Fruit fly (Drosophila melanogaster): Measurements from ENCODE around the gene CG17601.

DNA sequence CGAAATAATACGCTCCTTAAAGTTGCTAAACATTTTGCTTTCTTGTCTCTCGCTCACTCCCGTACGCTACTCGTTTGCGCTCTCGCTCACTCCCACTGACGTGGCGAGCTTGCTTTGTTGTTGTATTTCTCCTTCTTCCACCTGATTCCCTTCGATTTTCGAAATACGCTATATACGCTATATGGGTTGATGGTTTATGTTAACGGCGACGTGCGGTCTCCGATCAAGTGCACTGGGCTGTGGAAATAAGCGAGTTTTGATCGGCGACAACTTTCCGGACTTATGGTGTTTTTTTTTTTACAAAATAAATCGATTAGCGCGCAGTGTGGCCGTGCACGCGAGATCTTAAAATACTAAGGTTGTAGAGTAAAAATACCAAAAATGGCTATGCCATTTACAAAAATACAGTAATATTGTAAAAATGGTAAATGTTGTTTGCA, 6.8 kb upstream of the CG17601 start, which contains the start of gene CG17598:
- no peak for TF ChIP-seq h (optimal IDR thresholded peaks at IDR 0.05)
- TF ChIP-seq psq (optimal IDR thresholded peaks at IDR 0.05): no peak
- TF ChIP-seq insv (optimal IDR thresholded peaks at IDR 0.05): no peak
- no peak for TF ChIP-seq Myc (optimal IDR thresholded peaks at IDR 0.05)

Measured in Kc167 (cell line).